Worm (Caenorhabditis elegans) whole organism, midembryonic: ENCODE data around the gene srd-8.
A peak's percentile ranks its signal among the peaks of the same experiment; 100 is the strongest.

Experiments
- T22C8.4 ChIP-seq: fragments of 200-800 bp; sonication (Bioruptor generic); IDR thresholded peaks from 2 replicates; pipeline ENCODE4 v1.3.6; 2022; ENCODE audit warnings: missing genetic modification characterization, missing compliant biosample characterization
- cog-1 ChIP-seq: sonication (generic microtip); optimal IDR thresholded peaks from 2 replicates; lab custom pipeline; 2016; ENCODE audit warnings: missing genetic modification characterization, missing compliant biosample characterization
- flt-1 ChIP-seq: fragments of 200-800 bp; sonication (Bioruptor generic); IDR thresholded peaks from 2 replicates; pipeline ENCODE4 v1.3.6; 2022; ENCODE audit warnings: missing genetic modification characterization, missing compliant biosample characterization
- klf-2 ChIP-seq: fragments of 200-800 bp; sonication (Bioruptor generic); conservative IDR thresholded peaks from 2 replicates; pipeline ENCODE4 v1.3.6; 2022; ENCODE audit warnings: missing genetic modification reagents, missing genetic modification characterization, missing compliant biosample characterization
- med-1 ChIP-seq: sonication (generic microtip); optimal IDR thresholded peaks from 2 replicates; lab custom pipeline; 2017; ENCODE audit warnings: missing genetic modification characterization, mild to moderate bottlenecking, missing compliant biosample characterization, antibody characterized with exemption, missing genetic modification reagents; ENCODE audit not compliant: insufficient read depth
- ref-1 ChIP-seq: fragments of 200-800 bp; sonication (Bioruptor generic); conservative IDR thresholded peaks from 2 replicates; pipeline ENCODE4 v1.3.6; 2022; ENCODE audit warnings: missing genetic modification reagents, missing genetic modification characterization, missing compliant biosample characterization
- tab-1 ChIP-seq: fragments of 200-800 bp; sonication (Bioruptor generic); IDR thresholded peaks from 2 replicates; pipeline ENCODE4 v1.3.6; 2022; ENCODE audit warnings: missing genetic modification characterization, missing compliant biosample characterization
- ztf-23 ChIP-seq: fragments of 200-800 bp; sonication (Bioruptor generic); IDR thresholded peaks from 2 replicates; pipeline ENCODE4 v1.3.6; 2022; ENCODE audit warnings: missing genetic modification reagents, missing genetic modification characterization, missing compliant biosample characterization
- ztf-29 ChIP-seq: fragments of 200-800 bp; sonication (Bioruptor generic); IDR thresholded peaks from 2 replicates; pipeline ENCODE4 v1.3.6; 2022; ENCODE audit warnings: missing genetic modification reagents, missing genetic modification characterization, missing compliant biosample characterization

srd-8 gene

ce11 chrIV:5645514-5646052, at the start of gene srd-8, which contains the start of gene B0547.2:
TSS of gene srd-8 (minus strand) at chrIV:5645614.
TSS of gene B0547.2 (plus strand) at chrIV:5646002.
- TF ChIP-seq ztf-23 (GFP tag; lab: Robert Waterston, UW), result no peak
- TF ChIP-seq klf-2 (GFP tag; lab: Robert Waterston, UW), result no peak
- no peak for TF ChIP-seq flt-1
- no peak for TF ChIP-seq ref-1 (GFP tag; lab: Robert Waterston, UW)
- no peak for TF ChIP-seq ztf-29
- TF ChIP-seq tab-1 (GFP tag; lab: Robert Waterston, UW), result no peak

- TF ChIP-seq ztf-23 (GFP tag; lab: Robert Waterston, UW) (peak; percentile 32; the same call in 1 of the 2 replicates), flt-1 (peak; percentile 22; the same call in 1 of the 2 replicates)
Observed at ce11 chrIV:5691189-5691588, 45.8 kb upstream of the srd-8 start.

- no peak for TF ChIP-seq cog-1 (tag; lab: Kevin White, UChicago)
- no peak for TF ChIP-seq klf-2 (GFP tag; lab: Robert Waterston, UW)
- no peak for TF ChIP-seq ztf-29
- no peak for TF ChIP-seq ref-1 (GFP tag; lab: Robert Waterston, UW)
- TF ChIP-seq ztf-23 (GFP tag; lab: Robert Waterston, UW), result no peak
- TF ChIP-seq flt-1, result no peak
- TF ChIP-seq med-1, result no peak
- TF ChIP-seq tab-1 (GFP tag; lab: Robert Waterston, UW), result no peak
- TF ChIP-seq T22C8.4 (GFP tag; lab: Robert Waterston, UW), result no peak
Observed at ce11 chrIV:5690386-5691080, 45.1 kb upstream of the srd-8 start, which contains the start of gene C55C3.8. TSS of gene C55C3.8 (plus strand) at chrIV:5691030.

ce11 chrIV:5685014-5685413, 39.6 kb upstream of the srd-8 start, which contains the start of gene C55C3.3:
TSS of gene C55C3.3 (plus strand) at chrIV:5685287.
- no peak for TF ChIP-seq klf-2 (GFP tag; lab: Robert Waterston, UW)
- peak; percentile 45; the same call in 1 of the 2 replicates for TF ChIP-seq T22C8.4 (GFP tag; lab: Robert Waterston, UW)

ce11 chrIV:5682547-5683234, 37.3 kb upstream of the srd-8 start, which contains the start of the genes C55C3.7 and C55C3.6:
TSS of gene C55C3.7 (minus strand) at chrIV:5682647.
TSS of gene C55C3.6 (plus strand) at chrIV:5683184.
- no peak for TF ChIP-seq tab-1 (GFP tag; lab: Robert Waterston, UW)
- TF ChIP-seq klf-2 (GFP tag; lab: Robert Waterston, UW), result no peak
- TF ChIP-seq flt-1, result no peak

ce11 chrIV:5678044-5678443, 32.6 kb upstream of the srd-8 start, which contains the start of gene C55C3.4:
TSS of gene C55C3.4 (minus strand) at chrIV:5678144.
- TF ChIP-seq klf-2 (GFP tag; lab: Robert Waterston, UW) (no peak), T22C8.4 (GFP tag; lab: Robert Waterston, UW) (no peak), med-1 (no peak), ztf-23 (GFP tag; lab: Robert Waterston, UW) (no peak), cog-1 (tag; lab: Kevin White, UChicago) (no peak), flt-1 (no peak), ztf-29 (no peak), ref-1 (GFP tag; lab: Robert Waterston, UW) (no peak)

ce11 chrIV:5674435-5674834, 29.0 kb upstream of the srd-8 start, which contains the start of gene srd-5:
TSS of gene srd-5 (minus strand) at chrIV:5674535.
- TF ChIP-seq med-1 (no peak), ref-1 (GFP tag; lab: Robert Waterston, UW) (no peak), tab-1 (GFP tag; lab: Robert Waterston, UW) (no peak), cog-1 (tag; lab: Kevin White, UChicago) (no peak), T22C8.4 (GFP tag; lab: Robert Waterston, UW) (no peak), flt-1 (no peak), ztf-23 (GFP tag; lab: Robert Waterston, UW) (no peak), ztf-29 (no peak), klf-2 (GFP tag; lab: Robert Waterston, UW) (no peak)

- TF ChIP-seq med-1 (no peak), cog-1 (tag; lab: Kevin White, UChicago) (no peak), T22C8.4 (GFP tag; lab: Robert Waterston, UW) (no peak), ztf-29 (no peak), klf-2 (GFP tag; lab: Robert Waterston, UW) (no peak), ztf-23 (GFP tag; lab: Robert Waterston, UW) (no peak)
Observed at ce11 chrIV:5671325-5671724, 25.9 kb upstream of the srd-8 start.

ce11 chrIV:5669459-5669858, 24.0 kb upstream of the srd-8 start, which contains the start of gene T19E7.6:
TSS of gene T19E7.6 (minus strand) at chrIV:5669503.
- no peak for TF ChIP-seq med-1
- no peak for TF ChIP-seq ztf-23 (GFP tag; lab: Robert Waterston, UW)
- TF ChIP-seq tab-1 (GFP tag; lab: Robert Waterston, UW), result no peak
- TF ChIP-seq ztf-29, result no peak
- no peak for TF ChIP-seq klf-2 (GFP tag; lab: Robert Waterston, UW)
- TF ChIP-seq ref-1 (GFP tag; lab: Robert Waterston, UW), result no peak
- no peak for TF ChIP-seq cog-1 (tag; lab: Kevin White, UChicago)
- TF ChIP-seq T22C8.4 (GFP tag; lab: Robert Waterston, UW), result no peak
- TF ChIP-seq flt-1, result no peak

ce11 chrIV:5667191-5667590, 21.8 kb upstream of the srd-8 start:
- no peak for TF ChIP-seq flt-1
- TF ChIP-seq ztf-29, result no peak
- no peak for TF ChIP-seq cog-1 (tag; lab: Kevin White, UChicago)
- TF ChIP-seq ref-1 (GFP tag; lab: Robert Waterston, UW), result no peak
- no peak for TF ChIP-seq ztf-23 (GFP tag; lab: Robert Waterston, UW)
- no peak for TF ChIP-seq T22C8.4 (GFP tag; lab: Robert Waterston, UW)
- no peak for TF ChIP-seq med-1
- no peak for TF ChIP-seq klf-2 (GFP tag; lab: Robert Waterston, UW)
- TF ChIP-seq tab-1 (GFP tag; lab: Robert Waterston, UW), result no peak
